Fruit fly (Drosophila melanogaster) whole organism, pupa: ENCODE data around the gene CG4511.
A peak's percentile ranks its signal among the peaks of the same experiment; 100 is the strongest.

Experiments used
- CG10348 ChIP-seq: fragments of 200-800 bp; sonication (Bioruptor generic); IDR thresholded peaks from 2 replicates; pipeline ENCODE4 v1.3.6; 2022; ENCODE audit warnings: missing biosample characterization, missing genetic modification characterization
- CG12605 ChIP-seq: fragments of 200-800 bp; sonication (Bioruptor generic); IDR thresholded peaks from 2 replicates; pipeline ENCODE4 v1.3.6; 2022; ENCODE audit warnings: missing biosample characterization, missing genetic modification characterization
- CG13204 ChIP-seq: fragments of 200-800 bp; sonication (Bioruptor generic); optimal IDR thresholded peaks from 2 replicates; lab custom pipeline; 2018; ENCODE audit warnings: missing biosample characterization, mild to moderate bottlenecking, missing genetic modification characterization, moderate library complexity
- CG14655 ChIP-seq: fragments of 200-800 bp; sonication (Bioruptor generic); optimal IDR thresholded peaks from 3 replicates; lab custom pipeline; 2017; ENCODE audit warnings: mild to moderate bottlenecking, missing biosample characterization, missing genetic modification reagents, missing genetic modification characterization
- CG15710 ChIP-seq: fragments of 200-800 bp; sonication (Bioruptor generic); optimal IDR thresholded peaks from 2 replicates; lab custom pipeline; 2018; ENCODE audit warnings: missing biosample characterization, mild to moderate bottlenecking, missing genetic modification characterization, moderate library complexity
- CG17806 ChIP-seq: fragments of 200-800 bp; sonication (Bioruptor generic); optimal IDR thresholded peaks from 2 replicates; lab custom pipeline; 2018; ENCODE audit warnings: missing biosample characterization, mild to moderate bottlenecking, missing genetic modification characterization, moderate library complexity
- CG32121 ChIP-seq: fragments of 200-800 bp; sonication (Bioruptor generic); IDR thresholded peaks from 2 replicates; pipeline ENCODE4 v1.3.6; 2022; ENCODE audit warnings: missing biosample characterization, missing genetic modification characterization
- CG34367 ChIP-seq: fragments of 200-800 bp; sonication (Bioruptor generic); optimal IDR thresholded peaks from 2 replicates; lab custom pipeline; 2018; ENCODE audit warnings: missing biosample characterization, mild to moderate bottlenecking, missing genetic modification characterization
- CG4496 ChIP-seq: fragments of 200-800 bp; sonication (Bioruptor generic); IDR thresholded peaks from 3 replicates; pipeline ENCODE4 v1.3.6; 2022; ENCODE audit warnings: missing biosample characterization, missing genetic modification characterization
- CG8159 ChIP-seq: fragments of 200-800 bp; sonication (Bioruptor generic); optimal IDR thresholded peaks from 3 replicates; lab custom pipeline; 2018; ENCODE audit warnings: missing biosample characterization, mild to moderate bottlenecking, missing genetic modification characterization, moderate library complexity
- CG8301 ChIP-seq: fragments of 200-800 bp; sonication (Bioruptor generic); optimal IDR thresholded peaks from 2 replicates; lab custom pipeline; 2018; ENCODE audit warnings: missing biosample characterization, mild to moderate bottlenecking, missing genetic modification characterization
- CG9948 ChIP-seq: fragments of 200-800 bp; sonication (Bioruptor generic); optimal IDR thresholded peaks from 2 replicates; lab custom pipeline; 2018; ENCODE audit warnings: missing biosample characterization, mild to moderate bottlenecking, missing genetic modification characterization, moderate library complexity
- D1 ChIP-seq: fragments of 200-800 bp; sonication (Bioruptor generic); optimal IDR thresholded peaks from 2 replicates; lab custom pipeline; 2018; ENCODE audit warnings: missing biosample characterization, mild to moderate bottlenecking, missing genetic modification characterization, moderate library complexity
- EcR ChIP-seq: fragments of 200-800 bp; sonication (Bioruptor generic); optimal IDR thresholded peaks from 3 replicates; lab custom pipeline; 2019; ENCODE audit warnings: missing biosample characterization, missing genetic modification characterization, mild to moderate bottlenecking, moderate library complexity, missing genetic modification reagents
- Ets98B ChIP-seq: fragments of 200-800 bp; sonication (Bioruptor generic); IDR thresholded peaks from 2 replicates; pipeline ENCODE4 v1.3.6; 2022; ENCODE audit warnings: missing biosample characterization, missing genetic modification characterization
- Pif1A ChIP-seq: fragments of 200-800 bp; sonication (Bioruptor generic); optimal IDR thresholded peaks from 3 replicates; lab custom pipeline; 2016; ENCODE audit warnings: missing biosample characterization, missing genetic modification characterization
- Pif1B ChIP-seq: fragments of 200-800 bp; sonication (Bioruptor generic); optimal IDR thresholded peaks from 3 replicates; lab custom pipeline; 2016; ENCODE audit warnings: missing biosample characterization, missing genetic modification characterization
- Snoo ChIP-seq: fragments of 200-800 bp; sonication (Bioruptor generic); optimal IDR thresholded peaks from 3 replicates; lab custom pipeline; 2017; ENCODE audit warnings: missing biosample characterization, mild to moderate bottlenecking, missing genetic modification characterization, inconsistent platforms
- fd96Ca ChIP-seq: fragments of 200-800 bp; sonication (Bioruptor generic); IDR thresholded peaks from 3 replicates; pipeline ENCODE4 v1.3.6; 2022; ENCODE audit warnings: missing biosample characterization, missing genetic modification characterization
- gl ChIP-seq: fragments of 200-800 bp; sonication (Bioruptor generic); optimal IDR thresholded peaks from 2 replicates; lab custom pipeline; 2018; ENCODE audit warnings: missing biosample characterization, mild to moderate bottlenecking, missing genetic modification characterization
- rn ChIP-seq: fragments of 200-800 bp; sonication (Bioruptor generic); IDR thresholded peaks from 2 replicates; pipeline ENCODE4 v1.3.6; 2022; ENCODE audit warnings: missing biosample characterization, missing genetic modification characterization

Gene CG4511

DNA sequence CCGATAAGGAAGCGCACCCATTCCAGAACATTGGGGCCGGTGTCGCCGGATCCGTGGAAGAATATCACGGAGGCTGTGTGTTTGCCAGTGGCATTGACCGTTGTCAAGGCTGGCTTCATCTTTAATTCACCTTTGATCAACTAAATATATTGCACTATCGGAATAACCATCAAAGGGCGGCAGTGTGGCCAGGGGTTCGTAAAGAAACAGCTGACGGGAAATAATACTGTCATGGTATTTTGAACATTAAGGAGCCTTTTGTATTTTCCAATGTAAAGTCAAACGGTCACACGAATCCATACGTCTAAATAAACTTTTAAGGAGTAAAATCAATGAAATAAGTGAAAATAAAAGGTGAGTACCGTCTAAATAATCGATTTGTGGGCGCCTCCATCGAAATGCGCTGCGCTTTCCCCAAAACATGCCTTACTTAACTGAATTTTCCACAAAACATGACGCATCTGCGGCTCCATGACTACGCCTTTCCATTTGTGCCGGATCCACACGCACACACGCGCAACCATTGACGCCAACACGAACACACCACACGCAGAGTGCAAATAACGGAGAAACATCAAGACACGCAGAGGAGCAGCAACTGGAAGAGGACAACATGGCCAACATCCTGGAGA lies at the start of gene CG4511, which contains the start of gene CG6567:
Gene CG4511 (plus strand): TSS at position 259 of the 632 bp plus-strand sequence.
Gene CG6567 (minus strand): TSS at position 209 of the 632 bp plus-strand sequence.
- 0 out of 3 replicates have a peak, but pooled peaks have one; percentile 35 for TF ChIP-seq CG4496 (GFP tag; lab: Robert Waterston, UW)
- TF ChIP-seq CG14655 = no peak
- no peak for TF ChIP-seq fd96Ca (GFP tag; lab: Robert Waterston, UW)
- peak; percentile 32 for TF ChIP-seq EcR (GFP tag; lab: Kevin White, UChicago)

DNA sequence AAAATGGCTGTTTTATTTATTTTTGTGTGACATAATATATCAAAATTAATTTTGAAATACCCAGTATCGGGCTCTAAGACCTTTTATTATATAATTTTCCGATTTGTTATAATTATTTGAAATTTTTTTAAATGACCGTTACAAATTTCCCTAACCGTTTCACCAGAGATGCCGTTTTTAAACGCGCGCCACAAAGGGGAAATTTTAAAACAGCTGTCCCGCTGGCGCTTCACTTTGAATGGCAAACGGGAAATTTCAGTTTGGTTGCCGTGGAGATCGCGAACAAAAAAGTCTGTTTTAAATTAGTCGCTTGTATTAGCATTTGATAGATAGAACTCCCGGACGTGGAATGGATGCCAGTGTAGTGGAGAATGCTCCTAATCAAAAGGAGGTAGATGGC lies 39.3 kb upstream of the CG4511 start, which contains the start of the genes CG14693 and TTLL15:
Gene CG14693 (minus strand): TSS at position 16 of the 400 bp plus-strand sequence.
Gene TTLL15 (plus strand): TSS at position 257 of the 400 bp plus-strand sequence.
- TF ChIP-seq D1 (tag; lab: Kevin White, UChicago) = peak; percentile 27
- TF ChIP-seq CG8301 = no peak
- TF ChIP-seq gl = no peak

DNA sequence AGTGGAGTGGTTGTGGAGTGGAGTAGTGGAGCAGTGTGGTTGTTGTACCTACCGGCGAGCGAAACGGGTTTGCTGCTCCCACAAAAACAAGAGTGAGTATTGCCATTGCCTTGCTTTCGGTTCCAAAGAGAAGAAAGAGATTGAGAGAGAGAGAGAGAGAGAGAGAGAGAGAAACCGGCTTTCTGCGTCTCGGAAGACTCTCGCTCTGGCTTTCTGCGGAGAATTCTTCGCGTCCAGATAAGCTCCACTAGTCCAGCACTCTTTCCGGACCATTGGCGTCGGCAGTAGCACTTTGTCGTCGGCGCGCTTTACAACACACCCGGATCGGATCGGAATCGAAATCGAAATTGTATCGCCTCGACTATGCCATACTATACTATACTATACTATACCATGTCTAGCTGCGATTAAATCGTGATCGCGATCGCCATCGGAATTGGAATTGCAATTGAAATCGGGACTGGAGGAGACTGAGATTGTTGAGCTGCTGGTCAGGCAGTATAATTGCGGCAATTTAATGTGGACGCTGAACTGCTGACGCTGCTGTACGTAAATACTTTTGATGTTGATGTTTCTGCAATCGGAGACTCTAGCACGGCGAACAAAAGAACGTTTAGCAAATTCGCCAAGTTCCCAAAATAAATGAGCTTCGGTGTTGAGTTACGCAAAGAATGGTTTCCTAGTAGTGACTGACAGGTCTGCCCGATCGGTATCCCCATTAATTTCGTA lies 27.3 kb upstream of the CG4511 start, which contains the start of gene Cad86C:
Gene Cad86C (plus strand): TSS at position 284 of the 729 bp plus-strand sequence.
- TF ChIP-seq CG4496 (GFP tag; lab: Robert Waterston, UW) = peak; percentile 53; the same call in 2 of the 3 replicates
- peak; percentile 68 for TF ChIP-seq CG12605 (GFP tag; lab: Robert Waterston, UW)
- TF ChIP-seq gl = no peak
- TF ChIP-seq CG15710 (tag; lab: Kevin White, UChicago) = no peak
- peak; percentile 10 for TF ChIP-seq Snoo (tag; lab: Kevin White, UChicago)
- TF ChIP-seq CG9948 (tag; lab: Kevin White, UChicago) = no peak
- TF ChIP-seq CG8301 = peak; percentile 7
- peak; percentile 72 for TF ChIP-seq Ets98B (GFP tag; lab: Robert Waterston, UW)
- peak; percentile 75 for TF ChIP-seq EcR (GFP tag; lab: Kevin White, UChicago)
- TF ChIP-seq rn (GFP tag; lab: Robert Waterston, UW) = no peak
- TF ChIP-seq CG13204 (GFP tag; lab: Kevin White, UChicago) = peak; percentile 25
- peak; percentile 51 for TF ChIP-seq Pif1A (GFP tag; lab: Kevin White, UChicago)
- TF ChIP-seq Pif1B (GFP tag; lab: Kevin White, UChicago) = peak; percentile 54
- TF ChIP-seq CG14655 = peak; percentile 7
- TF ChIP-seq fd96Ca (GFP tag; lab: Robert Waterston, UW) = peak; percentile 54; the same call in 2 of the 3 replicates
- no peak for TF ChIP-seq D1 (tag; lab: Kevin White, UChicago)
- TF ChIP-seq CG10348 = no peak
- TF ChIP-seq CG34367 (tag; lab: Kevin White, UChicago) = no peak
- peak; percentile 44; the same call in 1 of the 2 replicates for TF ChIP-seq CG32121 (GFP tag; lab: Robert Waterston, UW)
- TF ChIP-seq CG8159 (tag; lab: Kevin White, UChicago) = peak; percentile 19
- TF ChIP-seq CG17806 = no peak

DNA sequence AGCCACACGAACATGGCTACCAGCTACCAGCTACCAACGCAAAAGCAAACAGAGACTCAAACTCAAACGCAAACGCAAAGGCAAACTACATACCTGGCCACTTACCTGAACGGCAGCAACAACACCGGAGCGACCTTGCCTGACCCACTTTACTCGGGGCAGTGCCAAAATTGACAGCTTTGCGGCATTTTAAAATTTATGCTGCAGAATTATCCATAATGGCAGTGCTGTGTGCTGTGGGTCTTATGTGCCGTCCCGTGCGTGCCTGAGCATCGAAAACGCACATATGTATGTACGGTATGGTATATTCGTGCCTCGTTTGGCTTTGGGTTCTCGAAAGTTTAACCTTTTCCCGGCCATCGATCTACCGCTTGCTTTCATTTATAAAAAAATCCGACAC lies 25.6 kb upstream of the CG4511 start:
- no peak for TF ChIP-seq CG12605 (GFP tag; lab: Robert Waterston, UW)
- TF ChIP-seq Snoo (tag; lab: Kevin White, UChicago) = no peak
- TF ChIP-seq CG8159 (tag; lab: Kevin White, UChicago) = no peak
- TF ChIP-seq D1 (tag; lab: Kevin White, UChicago) = no peak
- TF ChIP-seq rn (GFP tag; lab: Robert Waterston, UW) = no peak
- TF ChIP-seq, all 21 proteins: peak for 0

DNA sequence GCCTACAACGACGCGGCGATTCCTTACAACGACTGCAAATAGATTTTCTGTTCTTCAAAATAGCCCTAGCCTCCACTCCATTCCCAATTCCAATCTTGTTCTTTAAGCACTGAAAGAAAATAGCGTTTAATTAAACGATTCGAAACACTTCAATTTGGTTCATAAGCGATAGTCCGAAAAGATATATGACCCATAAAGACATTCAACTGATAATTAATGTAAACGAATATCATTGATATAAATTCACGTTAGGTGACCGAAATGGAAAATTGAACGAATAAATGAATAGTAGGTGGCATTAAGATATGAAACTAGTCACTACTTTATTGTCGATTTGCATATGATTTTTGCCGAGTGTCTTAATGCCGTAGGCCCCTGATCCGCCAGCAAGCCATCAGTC lies 24.6 kb upstream of the CG4511 start:
- TF ChIP-seq rn (GFP tag; lab: Robert Waterston, UW) = no peak
- peak; percentile 70 for TF ChIP-seq CG34367 (tag; lab: Kevin White, UChicago)
- no peak for TF ChIP-seq CG32121 (GFP tag; lab: Robert Waterston, UW)
- no peak for TF ChIP-seq Snoo (tag; lab: Kevin White, UChicago)
- TF ChIP-seq CG13204 (GFP tag; lab: Kevin White, UChicago) = no peak
- peak; percentile 74 for TF ChIP-seq CG9948 (tag; lab: Kevin White, UChicago)
- no peak for TF ChIP-seq Ets98B (GFP tag; lab: Robert Waterston, UW)
- TF ChIP-seq CG14655 = peak; percentile 67
- peak; percentile 23 for TF ChIP-seq gl
- peak; percentile 80 for TF ChIP-seq CG8159 (tag; lab: Kevin White, UChicago)
- TF ChIP-seq Pif1B (GFP tag; lab: Kevin White, UChicago) = peak; percentile 14
- TF ChIP-seq Pif1A (GFP tag; lab: Kevin White, UChicago) = peak; percentile 42
- TF ChIP-seq CG17806 = peak; percentile 72
- peak; percentile 77 for TF ChIP-seq CG15710 (tag; lab: Kevin White, UChicago)
- TF ChIP-seq D1 (tag; lab: Kevin White, UChicago) = no peak
- no peak for TF ChIP-seq fd96Ca (GFP tag; lab: Robert Waterston, UW)
- no peak for TF ChIP-seq CG10348
- TF ChIP-seq EcR (GFP tag; lab: Kevin White, UChicago) = no peak
- TF ChIP-seq CG8301 = peak; percentile 54
- no peak for TF ChIP-seq CG12605 (GFP tag; lab: Robert Waterston, UW)
- TF ChIP-seq CG4496 (GFP tag; lab: Robert Waterston, UW) = no peak
- TF ChIP-seq, all 21 proteins: peak for 10
